Worm (Caenorhabditis elegans) whole organism, L4 larva: ENCODE results near the gene orc-5.

Experiments used
- aha-1 ChIP-seq: fragments of 150-350 bp; peaks from one replicate; lab custom pipeline; 2014; ENCODE audit warnings: missing biosample characterization, missing genetic modification characterization
- ceh-28 ChIP-seq: fragments of 150-350 bp; optimal IDR thresholded peaks from 2 replicates; lab custom pipeline; 2014; ENCODE audit warnings: missing biosample characterization, missing genetic modification reagents, missing genetic modification characterization
- dve-1 ChIP-seq: sonication (generic microtip); optimal IDR thresholded peaks from 2 replicates; lab custom pipeline; 2017; ENCODE audit warnings: antibody characterized with exemption, mild to moderate bottlenecking, missing genetic modification characterization, missing compliant biosample characterization; ENCODE audit not compliant: insufficient read depth
- lin-39 ChIP-seq: fragments of 150-350 bp; optimal IDR thresholded peaks from 2 replicates; lab custom pipeline; 2014; ENCODE audit warnings: missing biosample characterization, missing genetic modification reagents, missing genetic modification characterization
- nhr-28 ChIP-seq: fragments of 150-350 bp; optimal IDR thresholded peaks from 2 replicates; lab custom pipeline; 2014; ENCODE audit warnings: missing biosample characterization, missing genetic modification characterization
- unc-130 ChIP-seq: sonication (generic microtip); optimal IDR thresholded peaks from 2 replicates; lab custom pipeline; 2016; ENCODE audit warnings: missing genetic modification reagents, missing genetic modification characterization, missing compliant biosample characterization

ce11 chrIV:10697022-10697979 is 37.1 kb downstream of the orc-5 start, which contains the start of gene allo-1:
- TF ChIP-seq dve-1 (tag; lab: Kevin White, UChicago): peak; percentile 76
- peak; percentile 80 for TF ChIP-seq nhr-28 (tag; lab: Kevin White, UChicago)
- TF ChIP-seq ceh-28 (tag; lab: Kevin White, UChicago): no peak
- TF ChIP-seq lin-39 (tag; lab: Kevin White, UChicago): no peak
- no peak for TF ChIP-seq unc-130
- peak; percentile 92 for TF ChIP-seq aha-1 (tag; lab: Kevin White, UChicago)
